Worm (Caenorhabditis elegans): ENCODE data around the gene clik-2.

Gene clik-2

ce11 chrX:7661628-7662027 is 27.4 kb downstream of the clik-2 start:
- TF ChIP-seq fos-1 (tag; optimal IDR thresholded peaks at IDR 0.05) (no peak), daf-12 (tag; optimal IDR thresholded peaks at IDR 0.05) (no peak), eor-1 (tag; optimal IDR thresholded peaks at IDR 0.05) (no peak), fkh-2 (tag; optimal IDR thresholded peaks at IDR 0.05) (no peak), nhr-25 (tag; optimal IDR thresholded peaks at IDR 0.05) (peak; percentile 38), ceh-28 (tag; optimal IDR thresholded peaks at IDR 0.05) (peak; percentile 36), jun-1 (tag; optimal IDR thresholded peaks at IDR 0.05) (no peak), elt-1 (tag; optimal IDR thresholded peaks at IDR 0.05) (no peak), egl-5 (tag; optimal IDR thresholded peaks at IDR 0.05) (peak; percentile 17), nfya-1 (tag; optimal IDR thresholded peaks at IDR 0.05; ENCODE audit: insufficient read depth) (peak; percentile 48), ama-1 (optimal IDR thresholded peaks at IDR 0.05) (peak; percentile 87), elt-2 (tag; optimal IDR thresholded peaks at IDR 0.05) (peak; percentile 44), zag-1 (tag; optimal IDR thresholded peaks at IDR 0.05) (no peak), ceh-9 (tag; optimal IDR thresholded peaks at IDR 0.05) (no peak), snpc-4 (tag; optimal IDR thresholded peaks at IDR 0.05) (no peak), nhr-28 (tag; optimal IDR thresholded peaks at IDR 0.05) (no peak), lin-15B (tag; optimal IDR thresholded peaks at IDR 0.05) (peak; percentile 43), ceh-82 (tag; optimal IDR thresholded peaks at IDR 0.05) (no peak), elt-3 (tag; optimal IDR thresholded peaks at IDR 0.05) (no peak), nhr-23 (tag; optimal IDR thresholded peaks at IDR 0.05) (peak; percentile 80), nhr-67 (tag; optimal IDR thresholded peaks at IDR 0.05) (no peak), ztf-4 (tag; optimal IDR thresholded peaks at IDR 0.05) (no peak), mdl-1 (tag; optimal IDR thresholded peaks at IDR 0.05) (no peak), ZK546.5 (tag; optimal IDR thresholded peaks at IDR 0.05) (no peak), lsy-12 (tag; optimal IDR thresholded peaks at IDR 0.05) (no peak), unc-62 (GFP tag; optimal IDR thresholded peaks at IDR 0.05) (no peak), R02D3.7 (tag; optimal IDR thresholded peaks at IDR 0.05) (no peak), nhr-11 (tag; optimal IDR thresholded peaks at IDR 0.05) (no peak), skn-1 (tag; optimal IDR thresholded peaks at IDR 0.05) (no peak), tbx-2 (tag; optimal IDR thresholded peaks at IDR 0.05) (no peak), mml-1 (tag; optimal IDR thresholded peaks at IDR 0.05) (no peak), nhr-237 (tag; optimal IDR thresholded peaks at IDR 0.05) (no peak), nhr-12 (tag; optimal IDR thresholded peaks at IDR 0.05) (no peak), ceh-16 (tag; optimal IDR thresholded peaks at IDR 0.05) (no peak), nhr-43 (tag; optimal IDR thresholded peaks at IDR 0.05; ENCODE audit: poor library complexity, severe bottlenecking) (no peak), lin-39 (tag; optimal IDR thresholded peaks at IDR 0.05) (peak; percentile 32), pqm-1 (tag; optimal IDR thresholded peaks at IDR 0.05) (peak; percentile 36), fkh-10 (GFP tag; optimal IDR thresholded peaks at IDR 0.05) (no peak), ztf-11 (tag; optimal IDR thresholded peaks at IDR 0.05) (no peak), nhr-76 (tag; optimal IDR thresholded peaks at IDR 0.05) (no peak), pha-4 (tag; optimal IDR thresholded peaks at IDR 0.05) (peak; percentile 79), egl-27 (tag; optimal IDR thresholded peaks at IDR 0.05) (no peak), hmg-11 (tag; optimal IDR thresholded peaks at IDR 0.05) (no peak), sea-2 (GFP tag; optimal IDR thresholded peaks at IDR 0.05) (no peak), unc-39 (tag; optimal IDR thresholded peaks at IDR 0.05) (no peak), aly-2 (tag; optimal IDR thresholded peaks at IDR 0.05) (no peak), nhr-77 (tag; optimal IDR thresholded peaks at IDR 0.05) (no peak)
